Worm (Caenorhabditis elegans): ENCODE results near the gene sre-28.
A peak's percentile ranks its signal among the peaks of the same experiment; 100 is the strongest.

- TF ChIP-seq med-1 (GFP tag; optimal IDR thresholded peaks at IDR 0.05; ENCODE audit: insufficient read depth) (peak; percentile 46), ztf-23 (GFP tag; IDR thresholded peaks at IDR 0.05) (no peak), flt-1 (GFP tag; IDR thresholded peaks at IDR 0.05) (no peak)
Observed at ce11 chrV:9930612-9931065, 13.6 kb upstream of the sre-28 start, which contains the start of the genes rmh-2 and suds-3.

All from whole organism, midembryonic.